Fruit fly (Drosophila melanogaster) Kc167 (cell line): ENCODE measurements around the gene CG16985.

Experiments used
- h ChIP-seq: fragments of >200 bp; optimal IDR thresholded peaks from 3 replicates; lab custom pipeline; 2018; ENCODE audit warnings: missing external identifiers
- insv ChIP-seq: fragments of >200 bp; optimal IDR thresholded peaks from 3 replicates; lab custom pipeline; 2018; ENCODE audit warnings: missing external identifiers
- ttk ChIP-seq: sonication (Bioruptor generic); optimal IDR thresholded peaks from 2 replicates; lab custom pipeline; 2017; ENCODE audit warnings: missing external identifiers

dm6 chr3L:2551137-2551676 lies 47.9 kb upstream of the CG16985 start:
- TF ChIP-seq ttk, result no peak
- TF ChIP-seq insv (lab: Kevin White, UChicago), result no peak
- no peak for TF ChIP-seq h (lab: Kevin White, UChicago)
